Worm (Caenorhabditis elegans) whole organism, young adult: ENCODE data around the gene chhy-1.

ENCODE experiments used
- B0261.1 ChIP-seq: sonication (generic microtip); optimal IDR thresholded peaks from 2 replicates; lab custom pipeline; 2016; ENCODE audit warnings: mild to moderate bottlenecking, missing genetic modification characterization, moderate library complexity, missing compliant biosample characterization
- C06A6.2 ChIP-seq: fragments of 200-800 bp; sonication (Bioruptor generic); conservative IDR thresholded peaks from 2 replicates; pipeline ENCODE4 v1.3.6; 2022; ENCODE audit warnings: missing genetic modification characterization, missing compliant biosample characterization
- D2030.7 ChIP-seq: fragments of 200-800 bp; sonication (Bioruptor generic); IDR thresholded peaks from 2 replicates; pipeline ENCODE4 v1.3.6; 2022; ENCODE audit warnings: missing genetic modification reagents, missing genetic modification characterization, missing compliant biosample characterization
- F10E7.11 ChIP-seq: sonication (generic microtip); optimal IDR thresholded peaks from 2 replicates; lab custom pipeline; 2017; ENCODE audit warnings: mild to moderate bottlenecking, missing genetic modification characterization, moderate library complexity, missing compliant biosample characterization
- F39B2.1 ChIP-seq: fragments of 200-800 bp; sonication (Bioruptor generic); IDR thresholded peaks from 2 replicates; pipeline ENCODE4 v1.3.6; 2022; ENCODE audit warnings: missing genetic modification reagents, missing genetic modification characterization, missing compliant biosample characterization
- F52B5.7 ChIP-seq: sonication (generic microtip); optimal IDR thresholded peaks from 2 replicates; lab custom pipeline; 2016; ENCODE audit warnings: mild to moderate bottlenecking, missing genetic modification characterization, missing compliant biosample characterization
- K11D2.4 ChIP-seq: fragments of 200-800 bp; sonication (Bioruptor generic); IDR thresholded peaks from 2 replicates; pipeline ENCODE4 v1.3.6; 2022; ENCODE audit warnings: missing genetic modification reagents, missing genetic modification characterization, missing compliant biosample characterization
- K12H6.12 ChIP-seq: fragments of 200-800 bp; sonication (Bioruptor generic); optimal IDR thresholded peaks from 2 replicates; lab custom pipeline; 2018; ENCODE audit warnings: mild to moderate bottlenecking, missing genetic modification characterization, missing compliant biosample characterization
- T07F8.4 ChIP-seq: sonication (generic microtip); optimal IDR thresholded peaks from 2 replicates; lab custom pipeline; 2016; ENCODE audit warnings: mild to moderate bottlenecking, missing genetic modification characterization, moderate library complexity, missing compliant biosample characterization
- T26A5.8 ChIP-seq: sonication (generic microtip); optimal IDR thresholded peaks from 2 replicates; lab custom pipeline; 2016; ENCODE audit warnings: missing genetic modification characterization, missing compliant biosample characterization
- Y67H2A.10 ChIP-seq: fragments of 200-800 bp; sonication (Bioruptor generic); conservative IDR thresholded peaks from 2 replicates; pipeline ENCODE4 v1.3.6; 2022; ENCODE audit warnings: missing genetic modification reagents, missing genetic modification characterization, missing compliant biosample characterization
- ama-1 ChIP-seq, 3 experiments: fragments of 150-350 bp in 1 of 3; sonication (generic microtip) in 2 of 3; optimal IDR thresholded peaks; 2 replicates each; lab custom pipeline; 2014 to 2018; ENCODE audit warnings: missing biosample characterization in 2 of 3, missing genetic modification characterization in 2 of 3, missing genetic modification reagents in 2 of 3
- attf-3 ChIP-seq: fragments of 200-800 bp; sonication (Bioruptor generic); conservative IDR thresholded peaks from 2 replicates; pipeline ENCODE4 v1.3.6; 2022; ENCODE audit warnings: missing genetic modification reagents, missing genetic modification characterization, missing compliant biosample characterization
- attf-5 ChIP-seq: fragments of 200-800 bp; sonication (Bioruptor generic); optimal IDR thresholded peaks from 2 replicates; lab custom pipeline; 2018; ENCODE audit warnings: mild to moderate bottlenecking, missing genetic modification characterization, missing compliant biosample characterization
- attf-6 ChIP-seq: fragments of 200-800 bp; sonication (Bioruptor generic); IDR thresholded peaks from 2 replicates; pipeline ENCODE4 v1.3.6; 2022; ENCODE audit warnings: missing genetic modification reagents, missing genetic modification characterization, missing compliant biosample characterization
- cebp-2 ChIP-seq: fragments of 200-800 bp; sonication (Bioruptor generic); IDR thresholded peaks from 2 replicates; pipeline ENCODE4 v1.3.6; 2022; ENCODE audit warnings: missing genetic modification characterization, missing compliant biosample characterization
- ceh-27 ChIP-seq: fragments of 200-800 bp; sonication (Bioruptor generic); optimal IDR thresholded peaks from 2 replicates; lab custom pipeline; 2018; ENCODE audit warnings: mild to moderate bottlenecking, missing genetic modification characterization, moderate library complexity, missing compliant biosample characterization
- ceh-79 ChIP-seq: sonication (generic microtip); optimal IDR thresholded peaks from 2 replicates; lab custom pipeline; 2017; ENCODE audit warnings: mild to moderate bottlenecking, missing genetic modification characterization, missing compliant biosample characterization
- die-1 ChIP-seq: sonication (generic microtip); optimal IDR thresholded peaks from 2 replicates; lab custom pipeline; 2016; ENCODE audit warnings: missing genotype, mild to moderate bottlenecking, missing genetic modification characterization, missing compliant biosample characterization
- egl-44 ChIP-seq: fragments of 200-800 bp; sonication (Bioruptor generic); IDR thresholded peaks from 2 replicates; pipeline ENCODE4 v1.3.6; 2022; ENCODE audit warnings: missing genetic modification reagents, missing genetic modification characterization, missing compliant biosample characterization
- ets-4 ChIP-seq: fragments of 200-800 bp; sonication (Bioruptor generic); optimal IDR thresholded peaks from 2 replicates; lab custom pipeline; 2018; ENCODE audit warnings: mild to moderate bottlenecking, missing genetic modification characterization, missing compliant biosample characterization
- gei-17 ChIP-seq: fragments of 200-800 bp; sonication (Bioruptor generic); optimal IDR thresholded peaks from 2 replicates; lab custom pipeline; 2018; ENCODE audit warnings: mild to moderate bottlenecking, missing genetic modification characterization, missing compliant biosample characterization
- hlh-12 ChIP-seq: sonication (generic microtip); optimal IDR thresholded peaks from 2 replicates; lab custom pipeline; 2016; ENCODE audit warnings: missing genetic modification characterization, missing compliant biosample characterization
- hmg-1.2 ChIP-seq: fragments of 200-800 bp; sonication (Bioruptor generic); IDR thresholded peaks from 2 replicates; pipeline ENCODE4 v1.3.6; 2022; ENCODE audit warnings: missing genetic modification reagents, missing genetic modification characterization, missing compliant biosample characterization
- hmg-20 ChIP-seq: fragments of 200-800 bp; sonication (Bioruptor generic); IDR thresholded peaks from 2 replicates; pipeline ENCODE4 v1.3.6; 2022; ENCODE audit warnings: missing genetic modification reagents, missing genetic modification characterization, missing compliant biosample characterization
- hrde-1 ChIP-seq: sonication (generic microtip); optimal IDR thresholded peaks from 2 replicates; lab custom pipeline; 2016; ENCODE audit warnings: missing genetic modification characterization, mild to moderate bottlenecking, missing compliant biosample characterization, moderate library complexity, missing genotype, missing genetic modification reagents, borderline replicate concordance
- hsf-1 ChIP-seq: fragments of 200-800 bp; sonication (Bioruptor generic); IDR thresholded peaks from 2 replicates; pipeline ENCODE4 v1.3.6; 2022; ENCODE audit warnings: missing genetic modification reagents, missing genetic modification characterization, missing compliant biosample characterization
- let-607 ChIP-seq, 2 experiments: fragments of 200-800 bp in 1 of 2; sonication (Bioruptor generic) in 1 of 2; sonication (generic microtip) in 1 of 2; optimal IDR thresholded peaks; 2 replicates each; lab custom pipeline; 2016 to 2018; ENCODE audit warnings: mild to moderate bottlenecking in 2 of 2, missing compliant biosample characterization in 2 of 2, missing genetic modification characterization in 2 of 2, moderate library complexity in 2 of 2, missing genotype in 1 of 2
- lin-26 ChIP-seq: fragments of 200-800 bp; sonication (Bioruptor generic); IDR thresholded peaks from 2 replicates; pipeline ENCODE4 v1.3.6; 2022; ENCODE audit warnings: missing genetic modification reagents, missing genetic modification characterization, missing compliant biosample characterization
- lin-54 ChIP-seq: fragments of 200-800 bp; sonication (Bioruptor generic); optimal IDR thresholded peaks from 2 replicates; lab custom pipeline; 2018; ENCODE audit warnings: mild to moderate bottlenecking, missing genetic modification characterization, missing compliant biosample characterization
- lir-1 ChIP-seq: fragments of 200-800 bp; sonication (Bioruptor generic); conservative IDR thresholded peaks from 2 replicates; pipeline ENCODE4 v1.3.6; 2022; ENCODE audit warnings: missing genetic modification reagents, missing genetic modification characterization, missing compliant biosample characterization
- lsl-1 ChIP-seq: fragments of 200-800 bp; sonication (Bioruptor generic); optimal IDR thresholded peaks from 2 replicates; lab custom pipeline; 2018; ENCODE audit warnings: mild to moderate bottlenecking, missing genetic modification characterization, moderate library complexity, missing compliant biosample characterization
- madf-10 ChIP-seq: sonication (generic microtip); optimal IDR thresholded peaks from 2 replicates; lab custom pipeline; 2016; ENCODE audit warnings: mild to moderate bottlenecking, missing genetic modification characterization, missing compliant biosample characterization
- madf-3 ChIP-seq: fragments of 200-800 bp; sonication (Bioruptor generic); IDR thresholded peaks from 2 replicates; pipeline ENCODE4 v1.3.6; 2022; ENCODE audit warnings: missing genetic modification reagents, missing genetic modification characterization, missing compliant biosample characterization
- mxl-1 ChIP-seq: sonication (generic microtip); optimal IDR thresholded peaks from 2 replicates; lab custom pipeline; 2016; ENCODE audit warnings: missing genetic modification characterization, missing compliant biosample characterization
- nhr-90 ChIP-seq: sonication (generic microtip); optimal IDR thresholded peaks from 2 replicates; lab custom pipeline; 2016; ENCODE audit warnings: missing genotype, mild to moderate bottlenecking, missing genetic modification characterization, missing compliant biosample characterization
- pbrm-1 ChIP-seq: fragments of 200-800 bp; sonication (Bioruptor generic); IDR thresholded peaks from 2 replicates; pipeline ENCODE4 v1.3.6; 2022; ENCODE audit warnings: missing genetic modification reagents, missing genetic modification characterization, missing compliant biosample characterization
- pha-4 ChIP-seq: fragments of 150-350 bp; sonication (generic microtip); optimal IDR thresholded peaks from 2 replicates; lab custom pipeline; 2014; ENCODE audit warnings: missing biosample characterization, missing genetic modification reagents, missing genetic modification characterization
- rcor-1 ChIP-seq: fragments of 200-800 bp; sonication (Bioruptor generic); IDR thresholded peaks from 2 replicates; pipeline ENCODE4 v1.3.6; 2022; ENCODE audit warnings: missing genetic modification reagents, missing genetic modification characterization, missing compliant biosample characterization
- snpc-1.3 ChIP-seq: sonication (generic microtip); optimal IDR thresholded peaks from 2 replicates; lab custom pipeline; 2017; ENCODE audit warnings: missing genetic modification characterization, mild to moderate bottlenecking, missing compliant biosample characterization, antibody characterized with exemption, moderate library complexity, missing genotype, missing genetic modification reagents; ENCODE audit not compliant: insufficient read depth
- snpc-4 ChIP-seq, 5 experiments: fragments of 150-350 bp in 1 of 5; sonication (generic microtip) in 4 of 5; optimal IDR thresholded peaks; 2 replicates each; lab custom pipeline; 2014 to 2018; ENCODE audit warnings: missing genetic modification characterization in 5 of 5, missing biosample characterization in 3 of 5, antibody characterized with exemption in 2 of 5, mild to moderate bottlenecking in 2 of 5, missing compliant biosample characterization in 2 of 5, missing genotype in 2 of 5, moderate library complexity in 2 of 5, missing genetic modification reagents in 1 of 5
- sptf-2 ChIP-seq: fragments of 200-800 bp; sonication (Bioruptor generic); optimal IDR thresholded peaks from 2 replicates; lab custom pipeline; 2018; ENCODE audit warnings: mild to moderate bottlenecking, missing genetic modification characterization, missing compliant biosample characterization
- tbp1 ChIP-seq: fragments of 200-800 bp; sonication (Bioruptor generic); optimal IDR thresholded peaks from 2 replicates; lab custom pipeline; 2018; ENCODE audit warnings: mild to moderate bottlenecking, missing genetic modification characterization, missing compliant biosample characterization
- tlf-1 ChIP-seq: fragments of 200-800 bp; sonication (Bioruptor generic); optimal IDR thresholded peaks from 2 replicates; lab custom pipeline; 2018; ENCODE audit warnings: mild to moderate bottlenecking, missing genetic modification characterization, missing compliant biosample characterization
- zfh-2 ChIP-seq: fragments of 200-800 bp; sonication (Bioruptor generic); conservative IDR thresholded peaks from 2 replicates; pipeline ENCODE4 v1.3.6; 2022; ENCODE audit warnings: missing genetic modification reagents, missing genetic modification characterization, missing compliant biosample characterization
- ztf-3 ChIP-seq: fragments of 200-800 bp; sonication (Bioruptor generic); optimal IDR thresholded peaks from 2 replicates; lab custom pipeline; 2018; ENCODE audit warnings: mild to moderate bottlenecking, missing genetic modification characterization, missing compliant biosample characterization

The chhy-1 gene

DNA sequence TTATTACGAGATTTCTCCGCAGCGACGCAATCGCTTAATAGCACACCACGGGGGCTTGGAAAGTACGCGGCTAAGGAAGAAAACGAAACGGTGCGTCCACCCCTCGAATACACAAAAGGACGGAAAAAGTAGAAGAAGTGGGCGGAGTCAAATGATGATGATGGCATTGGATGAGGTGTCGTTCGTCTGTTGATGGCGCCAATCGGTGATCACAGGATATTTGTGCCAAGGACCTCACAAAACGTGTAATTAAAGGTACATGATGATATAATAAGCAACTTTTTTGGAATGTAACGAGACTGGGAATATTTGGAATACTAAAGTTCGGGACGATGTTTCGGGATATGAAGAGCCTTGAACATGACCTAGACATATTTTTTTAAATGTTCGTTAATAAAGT is 17.0 kb upstream of the chhy-1 start, which contains the start of gene cutl-12:
Gene cutl-12 (minus strand): TSS at position 101 of the 400 bp plus-strand sequence.
- 0 out of 2 replicates have a peak, but pooled peaks have one; percentile 39 for TF ChIP-seq madf-3 (GFP tag; lab: Robert Waterston, UW)
- no peak for TF ChIP-seq cebp-2
- TF ChIP-seq, all 124 proteins: peak for 1

ce11 chrII:8631766-8632165 is 14.3 kb upstream of the chhy-1 start:
- TF ChIP-seq hsf-1 (GFP tag; lab: Robert Waterston, UW): peak; percentile 36; the same call in 1 of the 2 replicates
- no peak for TF ChIP-seq snpc-4 (GFP tag; optimal IDR thresholded peaks at IDR 0.05; lab: Kevin White, UChicago)
- TF ChIP-seq snpc-4 (tag; optimal IDR thresholded peaks at IDR 0.05; lab: Kevin White, UChicago): no peak
- TF ChIP-seq gei-17 (GFP tag; lab: Kevin White, UChicago): no peak
- TF ChIP-seq D2030.7 (GFP tag; lab: Robert Waterston, UW): 0 out of 2 replicates have a peak, but pooled peaks have one; percentile 18
- TF ChIP-seq tbp1 (GFP tag; lab: Kevin White, UChicago): peak; percentile 82
- TF ChIP-seq hrde-1 (tag; lab: Kevin White, UChicago): no peak
- no peak for TF ChIP-seq ama-1 (optimal IDR thresholded peaks at IDR 0.05; lab: Kevin White, UChicago)
- TF ChIP-seq ama-1 (GFP tag; optimal IDR thresholded peaks at IDR 0.05; lab: Kevin White, UChicago): no peak
- no peak for TF ChIP-seq hmg-20 (GFP tag; lab: Robert Waterston, UW)
- TF ChIP-seq hlh-12: no peak
- TF ChIP-seq snpc-1.3 (tag; lab: Kevin White, UChicago): peak; percentile 37
- no peak for TF ChIP-seq rcor-1 (GFP tag; lab: Robert Waterston, UW)
- TF ChIP-seq attf-3: no peak
- peak; percentile 56 for TF ChIP-seq B0261.1 (tag; lab: Kevin White, UChicago)
- TF ChIP-seq madf-10 (tag; lab: Kevin White, UChicago): no peak
- no peak for TF ChIP-seq K12H6.12 (tag; lab: Kevin White, UChicago)
- no peak for TF ChIP-seq nhr-90 (tag; lab: Kevin White, UChicago)
- no peak for TF ChIP-seq F10E7.11
- TF ChIP-seq ets-4 (GFP tag; lab: Kevin White, UChicago): no peak
- TF ChIP-seq ztf-3 (GFP tag; lab: Kevin White, UChicago): no peak
- TF ChIP-seq sptf-2 (GFP tag; lab: Kevin White, UChicago): peak; percentile 90
- no peak for TF ChIP-seq C06A6.2 (GFP tag; lab: Robert Waterston, UW)
- no peak for TF ChIP-seq mxl-1 (tag; lab: Kevin White, UChicago)
- TF ChIP-seq F52B5.7 (tag; lab: Kevin White, UChicago): no peak
- no peak for TF ChIP-seq egl-44 (GFP tag; lab: Robert Waterston, UW)
- TF ChIP-seq Y67H2A.10 (GFP tag; lab: Robert Waterston, UW): no peak
- TF ChIP-seq hmg-1.2 (GFP tag; lab: Robert Waterston, UW): no peak
- TF ChIP-seq tlf-1 (GFP tag; lab: Kevin White, UChicago): no peak
- TF ChIP-seq attf-5 (GFP tag; lab: Kevin White, UChicago): no peak
- TF ChIP-seq let-607 (tag; optimal IDR thresholded peaks at IDR 0.05; lab: Kevin White, UChicago): no peak
- TF ChIP-seq T07F8.4 (tag; lab: Kevin White, UChicago): no peak
- no peak for TF ChIP-seq lir-1 (GFP tag; lab: Robert Waterston, UW)
- no peak for TF ChIP-seq attf-6
- TF ChIP-seq die-1 (tag; lab: Kevin White, UChicago): peak; percentile 34
- TF ChIP-seq T26A5.8 (tag; lab: Kevin White, UChicago): no peak
- no peak for TF ChIP-seq pbrm-1 (GFP tag; lab: Robert Waterston, UW)
- no peak for TF ChIP-seq lin-54 (GFP tag; lab: Kevin White, UChicago)
- TF ChIP-seq ceh-27 (GFP tag; lab: Kevin White, UChicago): no peak
- TF ChIP-seq lsl-1 (GFP tag; lab: Kevin White, UChicago): peak; percentile 13
- TF ChIP-seq F39B2.1 (GFP tag; lab: Robert Waterston, UW): no peak
- no peak for TF ChIP-seq pha-4 (tag; lab: Kevin White, UChicago)
- TF ChIP-seq ceh-79: no peak
- 0 out of 2 replicates have a peak, but pooled peaks have one; percentile 60 for TF ChIP-seq lin-26
- no peak for TF ChIP-seq K11D2.4 (GFP tag; lab: Robert Waterston, UW)
- no peak for TF ChIP-seq zfh-2 (GFP tag; lab: Robert Waterston, UW)
